Fruit fly (Drosophila melanogaster) whole organism, embryonic: ENCODE results near the gene ClC-c.

ENCODE experiments used
- Abd-B ChIP-seq: fragments of 200-800 bp; sonication (Bioruptor generic); optimal IDR thresholded peaks from 2 replicates; lab custom pipeline; 2018; ENCODE audit warnings: missing biosample characterization, mild to moderate bottlenecking, missing genetic modification characterization, moderate library complexity
- B-H2 ChIP-seq: fragments of 200-800 bp; sonication (Bioruptor generic); optimal IDR thresholded peaks from 2 replicates; lab custom pipeline; 2018; ENCODE audit warnings: missing biosample characterization, mild to moderate bottlenecking, missing genetic modification characterization
- Bgb ChIP-seq: fragments of 200-800 bp; sonication (Bioruptor generic); IDR thresholded peaks from 2 replicates; pipeline ENCODE4 v1.3.6; 2022; ENCODE audit warnings: missing biosample characterization, missing genetic modification characterization; ENCODE audit not compliant: partially characterized antibody
- CG10209 ChIP-seq: fragments of 200-800 bp; sonication (Bioruptor generic); optimal IDR thresholded peaks from 3 replicates; lab custom pipeline; 2017; ENCODE audit warnings: missing biosample characterization, mild to moderate bottlenecking, missing genetic modification characterization, missing genetic modification reagents
- CG1024 ChIP-seq: fragments of 200-800 bp; sonication (Bioruptor generic); IDR thresholded peaks from 2 replicates; pipeline ENCODE4 v1.3.6; 2022; ENCODE audit warnings: missing biosample characterization, missing genetic modification characterization
- CG10654 ChIP-seq: fragments of 200-800 bp; sonication (Bioruptor generic); optimal IDR thresholded peaks from 2 replicates; lab custom pipeline; 2016; ENCODE audit warnings: missing biosample characterization, missing genetic modification characterization
- CG13296 ChIP-seq: fragments of 200-800 bp; sonication (Bioruptor generic); optimal IDR thresholded peaks from 3 replicates; lab custom pipeline; 2018; ENCODE audit warnings: missing biosample characterization, mild to moderate bottlenecking, missing genetic modification characterization
- CG1647 ChIP-seq: fragments of 200-800 bp; sonication (Bioruptor generic); optimal IDR thresholded peaks from 3 replicates; lab custom pipeline; 2016; ENCODE audit warnings: missing biosample characterization, missing genetic modification characterization
- CG17829 ChIP-seq: fragments of 200-800 bp; optimal IDR thresholded peaks from 2 replicates; lab custom pipeline; 2019; ENCODE audit warnings: missing biosample characterization, mild to moderate bottlenecking, missing genetic modification characterization, moderate library complexity
- CG18262 ChIP-seq: fragments of 200-800 bp; optimal IDR thresholded peaks from 3 replicates; lab custom pipeline; 2019; ENCODE audit warnings: missing biosample characterization, mild to moderate bottlenecking, missing genetic modification characterization, moderate library complexity
- CG18476 ChIP-seq: fragments of 200-800 bp; sonication (Bioruptor generic); optimal IDR thresholded peaks from 2 replicates; lab custom pipeline; 2016; ENCODE audit warnings: missing biosample characterization, mild to moderate bottlenecking, missing genetic modification characterization
- CG2875 ChIP-seq: fragments of 200-800 bp; sonication (Bioruptor generic); optimal IDR thresholded peaks from 2 replicates; lab custom pipeline; 2017; ENCODE audit warnings: missing biosample characterization, mild to moderate bottlenecking, missing genetic modification characterization, missing genetic modification reagents
- CG7372 ChIP-seq: fragments of 200-800 bp; sonication (Bioruptor generic); IDR thresholded peaks from 2 replicates; pipeline ENCODE4 v1.3.6; 2022; ENCODE audit warnings: missing biosample characterization, missing genetic modification characterization
- CoRest ChIP-seq: fragments of 200-800 bp; sonication (Bioruptor generic); optimal IDR thresholded peaks from 3 replicates; lab custom pipeline; 2018; ENCODE audit warnings: missing biosample characterization, mild to moderate bottlenecking, missing genetic modification characterization, moderate library complexity
- Dad ChIP-seq: fragments of 200-800 bp; sonication (Bioruptor generic); optimal IDR thresholded peaks from 3 replicates; lab custom pipeline; 2016; ENCODE audit warnings: missing biosample characterization, missing genetic modification characterization
- Dbx ChIP-seq: fragments of 200-800 bp; sonication (Bioruptor generic); IDR thresholded peaks from 3 replicates; pipeline ENCODE4 v1.3.6; 2022; ENCODE audit warnings: missing biosample characterization, missing genetic modification characterization
- Drgx ChIP-seq: fragments of 200-800 bp; sonication (Bioruptor generic); IDR thresholded peaks from 2 replicates; pipeline ENCODE4 v1.3.6; 2022; ENCODE audit warnings: missing biosample characterization, missing genetic modification characterization
- Fer2 ChIP-seq: fragments of 200-800 bp; sonication (Bioruptor generic); optimal IDR thresholded peaks from 2 replicates; lab custom pipeline; 2018; ENCODE audit warnings: missing biosample characterization, mild to moderate bottlenecking, missing genetic modification characterization, moderate library complexity
- Gug ChIP-seq: fragments of 200-800 bp; sonication (Bioruptor generic); IDR thresholded peaks from 4 replicates; pipeline ENCODE4 v1.3.6; 2022; ENCODE audit warnings: missing biosample characterization, missing genetic modification characterization
- HmgZ ChIP-seq: fragments of 200-800 bp; sonication (Bioruptor generic); optimal IDR thresholded peaks from 2 replicates; lab custom pipeline; 2018; ENCODE audit warnings: missing biosample characterization, mild to moderate bottlenecking, missing genetic modification characterization
- Mes4 ChIP-seq: fragments of 200-800 bp; sonication (Bioruptor generic); optimal IDR thresholded peaks from 2 replicates; lab custom pipeline; 2016; ENCODE audit warnings: missing biosample characterization, missing genetic modification characterization
- Myb ChIP-seq: fragments of 200-800 bp; sonication (Bioruptor generic); optimal IDR thresholded peaks from 2 replicates; lab custom pipeline; 2016; ENCODE audit warnings: missing biosample characterization, missing genetic modification characterization
- Rx ChIP-seq: fragments of 200-800 bp; sonication (Bioruptor generic); IDR thresholded peaks from 2 replicates; pipeline ENCODE4 v1.3.6; 2022; ENCODE audit warnings: missing biosample characterization, missing genetic modification characterization
- Sox102F ChIP-seq: fragments of 200-800 bp; sonication (Bioruptor generic); optimal IDR thresholded peaks from 2 replicates; lab custom pipeline; 2018; ENCODE audit warnings: missing biosample characterization, mild to moderate bottlenecking, missing genetic modification characterization, moderate library complexity
- Stat92E ChIP-seq, 3 experiments: fragments of >200 bp in 2 of 3; fragments of 200-800 bp in 1 of 3; sonication (Bioruptor generic) in 1 of 3; optimal IDR thresholded peaks; 2 replicates each; lab custom pipeline; 2017 to 2019; ENCODE audit warnings: missing biosample characterization in 3 of 3, missing genetic modification characterization in 3 of 3, mild to moderate bottlenecking in 1 of 3, moderate library complexity in 1 of 3
- aop ChIP-seq: fragments of 200-800 bp; sonication (Bioruptor generic); IDR thresholded peaks from 2 replicates; pipeline ENCODE4 v1.3.6; 2022; ENCODE audit warnings: missing biosample characterization, missing genetic modification characterization
- ash1 ChIP-seq: fragments of 200-800 bp; sonication (Bioruptor generic); optimal IDR thresholded peaks from 2 replicates; lab custom pipeline; 2018; ENCODE audit warnings: missing biosample characterization, mild to moderate bottlenecking, missing genetic modification characterization
- bowl ChIP-seq: fragments of 200-800 bp; sonication (Bioruptor generic); IDR thresholded peaks from 2 replicates; pipeline ENCODE4 v1.3.6; 2022; ENCODE audit warnings: missing biosample characterization, missing genetic modification characterization
- bsh ChIP-seq, 2 experiments: fragments of 200-800 bp; sonication (Bioruptor generic); optimal IDR thresholded peaks; 2 replicates each; lab custom pipeline; 2017 to 2018; ENCODE audit warnings: mild to moderate bottlenecking in 2 of 2, missing biosample characterization in 2 of 2, missing genetic modification characterization in 2 of 2, moderate library complexity in 1 of 2
- crc ChIP-seq: fragments of 200-800 bp; sonication (Bioruptor generic); optimal IDR thresholded peaks from 2 replicates; lab custom pipeline; 2016; ENCODE audit warnings: missing biosample characterization, missing genetic modification characterization
- dmrt99B ChIP-seq: fragments of 200-800 bp; sonication (Bioruptor generic); optimal IDR thresholded peaks from 2 replicates; lab custom pipeline; 2018; ENCODE audit warnings: missing biosample characterization, mild to moderate bottlenecking, missing genetic modification characterization, moderate library complexity
- dpn ChIP-seq, 2 experiments: fragments of 200-800 bp; sonication (Bioruptor generic); optimal IDR thresholded peaks; 3 replicates each; lab custom pipeline; 2016; ENCODE audit warnings: missing biosample characterization in 2 of 2, missing genetic modification characterization in 2 of 2
- ems ChIP-seq: fragments of 200-800 bp; sonication (Bioruptor generic); optimal IDR thresholded peaks from 3 replicates; lab custom pipeline; 2016; ENCODE audit warnings: missing biosample characterization, missing genetic modification characterization
- jing ChIP-seq: fragments of 200-800 bp; sonication (Bioruptor generic); optimal IDR thresholded peaks from 2 replicates; lab custom pipeline; 2018; ENCODE audit warnings: missing biosample characterization, mild to moderate bottlenecking, missing genetic modification characterization
- kni ChIP-seq: fragments of 200-800 bp; sonication (Bioruptor generic); optimal IDR thresholded peaks from 3 replicates; lab custom pipeline; 2017; ENCODE audit warnings: mild to moderate bottlenecking, missing biosample characterization, missing genetic modification reagents, missing genetic modification characterization
- luna ChIP-seq: fragments of 200-800 bp; sonication (Bioruptor generic); optimal IDR thresholded peaks from 2 replicates; lab custom pipeline; 2016; ENCODE audit warnings: missing biosample characterization, missing genetic modification characterization
- maf-S ChIP-seq: fragments of 200-800 bp; sonication (Bioruptor generic); optimal IDR thresholded peaks from 2 replicates; lab custom pipeline; 2016; ENCODE audit warnings: missing biosample characterization, missing genetic modification characterization
- mam ChIP-seq: fragments of 200-800 bp; sonication (Bioruptor generic); optimal IDR thresholded peaks from 3 replicates; lab custom pipeline; 2016; ENCODE audit warnings: missing biosample characterization, missing genetic modification characterization
- mld ChIP-seq: fragments of 200-800 bp; sonication (Bioruptor generic); IDR thresholded peaks from 3 replicates; pipeline ENCODE4 v1.3.6; 2022; ENCODE audit warnings: missing biosample characterization, missing genetic modification characterization; ENCODE audit not compliant: partially characterized antibody
- nom ChIP-seq: fragments of 200-800 bp; sonication (Bioruptor generic); optimal IDR thresholded peaks from 2 replicates; lab custom pipeline; 2017; ENCODE audit warnings: missing biosample characterization, missing genetic modification characterization, mild to moderate bottlenecking, moderate library complexity, missing genetic modification reagents
- peb ChIP-seq: fragments of 200-800 bp; sonication (Bioruptor generic); IDR thresholded peaks from 2 replicates; pipeline ENCODE4 v1.3.6; 2022; ENCODE audit warnings: missing biosample characterization, missing genetic modification characterization
- pho ChIP-seq: fragments of 200-800 bp; sonication (Bioruptor generic); optimal IDR thresholded peaks from 2 replicates; lab custom pipeline; 2016; ENCODE audit warnings: missing biosample characterization, missing genetic modification characterization
- schlank ChIP-seq: fragments of 200-800 bp; sonication (Bioruptor generic); optimal IDR thresholded peaks from 2 replicates; lab custom pipeline; 2018; ENCODE audit warnings: missing biosample characterization, mild to moderate bottlenecking, missing genetic modification characterization
- scrt ChIP-seq: fragments of 200-800 bp; sonication (Bioruptor generic); optimal IDR thresholded peaks from 2 replicates; lab custom pipeline; 2018; ENCODE audit warnings: missing biosample characterization, mild to moderate bottlenecking, missing genetic modification characterization, moderate library complexity
- sd ChIP-seq: fragments of 200-800 bp; sonication (Bioruptor generic); optimal IDR thresholded peaks from 3 replicates; lab custom pipeline; 2018; ENCODE audit warnings: missing biosample characterization, mild to moderate bottlenecking, missing genetic modification characterization, moderate library complexity
- vnd ChIP-seq: fragments of 200-800 bp; sonication (Bioruptor generic); IDR thresholded peaks from 3 replicates; pipeline ENCODE4 v1.3.6; 2022; ENCODE audit warnings: missing biosample characterization, missing genetic modification characterization; ENCODE audit not compliant: partially characterized antibody

ClC-c gene

dm6 chr3L:16082251-16082650 lies 8.0 kb upstream of the ClC-c start, which contains the start of gene CG33258:
TSS of gene CG33258 (plus strand) at chr3L:16082551.
- TF ChIP-seq kni (GFP tag; lab: Kevin White, UChicago) = no peak
- TF ChIP-seq B-H2 (GFP tag; lab: Kevin White, UChicago) = no peak
- TF ChIP-seq dmrt99B (tag; lab: Kevin White, UChicago) = no peak
- TF ChIP-seq Stat92E (GFP tag; optimal IDR thresholded peaks at IDR 0.05; lab: Kevin White, UChicago) = no peak

- TF ChIP-seq CG17829 (tag; lab: Kevin White, UChicago) (no peak), CoRest (tag; lab: Kevin White, UChicago) (no peak), vnd (GFP tag; lab: Robert Waterston, UW) (no peak), CG18262 (tag; lab: Kevin White, UChicago) (no peak), CG7372 (no peak)
Observed at dm6 chr3L:16083693-16084092, 6.6 kb upstream of the ClC-c start, which contains the start of gene CG13075. TSS of gene CG13075 (plus strand) at chr3L:16083993.

dm6 chr3L:16087323-16087816 lies 2.9 kb upstream of the ClC-c start, which contains the start of gene Tasp1:
TSS of gene Tasp1 (minus strand) at chr3L:16087525.
- TF ChIP-seq ems (GFP tag; lab: Kevin White, UChicago) (peak; percentile 1), Drgx (GFP tag; lab: Robert Waterston, UW) (peak; percentile 36), HmgZ (tag; lab: Kevin White, UChicago) (peak; percentile 50), Sox102F (GFP tag; lab: Kevin White, UChicago) (no peak), Dad (GFP tag; lab: Kevin White, UChicago) (no peak), Gug (GFP tag; lab: Robert Waterston, UW) (no peak), sd (tag; lab: Kevin White, UChicago) (peak; percentile 86), CG1647 (GFP tag; lab: Kevin White, UChicago) (no peak), maf-S (no peak), Mes4 (GFP tag; lab: Kevin White, UChicago) (no peak), pho (GFP tag; lab: Kevin White, UChicago) (peak; percentile 22), jing (GFP tag; lab: Kevin White, UChicago) (no peak), CG1024 (GFP tag; lab: Robert Waterston, UW) (peak; percentile 60), nom (GFP tag; lab: Kevin White, UChicago) (no peak), Myb (no peak), CG13296 (GFP tag; lab: Kevin White, UChicago) (peak; percentile 55), bsh (GFP tag; optimal IDR thresholded peaks at IDR 0.05; lab: Kevin White, UChicago) (peak in 1 of 2 experiments; percentile 74), mam (no peak), scrt (GFP tag; lab: Kevin White, UChicago) (no peak), crc (GFP tag; lab: Kevin White, UChicago) (no peak), bowl (no peak), dpn (GFP tag; optimal IDR thresholded peaks at IDR 0.05; lab: Kevin White, UChicago) (peak in 1 of 2 experiments; percentile 55), Fer2 (tag; lab: Kevin White, UChicago) (peak; percentile 10), luna (GFP tag; lab: Kevin White, UChicago) (no peak), schlank (tag; lab: Kevin White, UChicago) (no peak), CG2875 (no peak), ash1 (GFP tag; lab: Kevin White, UChicago) (no peak), CG10209 (GFP tag; lab: Kevin White, UChicago) (peak; percentile 34), Abd-B (GFP tag; lab: Kevin White, UChicago) (no peak), Rx (GFP tag; lab: Robert Waterston, UW) (no peak), peb (0 out of 2 replicates have a peak, but pooled peaks have one; percentile 24), vnd (GFP tag; lab: Robert Waterston, UW) (no peak), aop (GFP tag; lab: Robert Waterston, UW) (no peak), CG10654 (peak; percentile 19), mld (GFP tag; lab: Robert Waterston, UW) (no peak), Bgb (GFP tag; lab: Robert Waterston, UW) (peak; percentile 57; the same call in 1 of the 2 replicates), Dbx (peak; percentile 76; the same call in 2 of the 3 replicates), CG18476 (GFP tag; lab: Kevin White, UChicago) (peak; percentile 35)
